Worm (Caenorhabditis elegans): ENCODE measurements around the gene F11A5.15.

The F11A5.15 gene

DNA sequence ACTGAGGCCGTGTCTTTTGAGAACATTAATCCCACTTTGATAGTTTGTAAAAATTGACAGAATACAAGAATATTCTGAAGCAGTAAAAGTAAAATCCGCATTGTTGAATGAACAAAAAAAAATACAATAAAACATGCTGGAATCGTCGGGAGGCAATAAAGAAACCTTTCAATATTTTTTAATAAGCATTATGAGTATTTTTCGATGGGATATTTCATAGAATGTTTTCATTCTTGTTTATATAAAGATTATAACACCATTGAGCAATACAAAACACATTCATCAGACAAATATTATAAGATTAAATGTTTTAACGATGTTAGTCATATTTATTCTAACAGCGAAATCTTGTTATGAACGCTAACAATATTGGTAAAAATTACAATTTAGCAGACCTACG lies 35.3 kb upstream of the F11A5.15 start, which contains the start of gene gcy-20:
TSS of gene gcy-20 (minus strand) at position 101 of the 400 bp plus-strand sequence.
- TF ChIP-seq R02D3.7 (tag; optimal IDR thresholded peaks at IDR 0.05), result no peak
- no peak for TF ChIP-seq unc-39 (tag; optimal IDR thresholded peaks at IDR 0.05)
- TF ChIP-seq ceh-9 (tag; optimal IDR thresholded peaks at IDR 0.05), result no peak
- no peak for TF ChIP-seq ama-1 (optimal IDR thresholded peaks at IDR 0.05)
- TF ChIP-seq fkh-2 (tag; optimal IDR thresholded peaks at IDR 0.05), result no peak
- no peak for TF ChIP-seq ztf-4 (tag; optimal IDR thresholded peaks at IDR 0.05)
- no peak for TF ChIP-seq elt-2 (tag; optimal IDR thresholded peaks at IDR 0.05)
- no peak for TF ChIP-seq pha-4 (tag; optimal IDR thresholded peaks at IDR 0.05)
- TF ChIP-seq ceh-28 (tag; optimal IDR thresholded peaks at IDR 0.05), result no peak
- no peak for TF ChIP-seq hmg-11 (tag; optimal IDR thresholded peaks at IDR 0.05)
- no peak for TF ChIP-seq egl-5 (tag; optimal IDR thresholded peaks at IDR 0.05)
- TF ChIP-seq ceh-16 (tag; optimal IDR thresholded peaks at IDR 0.05), result no peak
- TF ChIP-seq mdl-1 (tag; optimal IDR thresholded peaks at IDR 0.05), result no peak
- TF ChIP-seq sea-2 (GFP tag; optimal IDR thresholded peaks at IDR 0.05), result no peak

DNA sequence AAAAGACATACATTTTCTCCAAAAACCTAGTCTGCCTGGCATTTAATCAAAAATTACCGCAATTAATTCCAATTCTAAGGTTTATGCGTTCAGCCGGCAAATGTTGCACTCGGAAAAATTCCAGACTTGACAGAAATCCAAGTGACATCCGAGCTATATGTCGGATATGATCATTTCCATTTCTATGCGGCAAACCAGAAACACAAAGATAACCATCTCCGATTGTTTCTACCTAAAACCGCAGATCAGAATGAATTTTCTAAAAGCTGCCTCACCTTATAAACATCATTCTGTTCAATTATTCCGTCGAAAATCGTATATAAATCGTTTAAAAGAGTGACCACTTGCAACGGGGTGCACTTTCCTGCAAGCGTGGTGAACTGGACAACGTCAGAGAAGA lies 30.7 kb upstream of the F11A5.15 start:
- no peak for TF ChIP-seq nhr-237 (tag; optimal IDR thresholded peaks at IDR 0.05)
- no peak for TF ChIP-seq jun-1 (tag; optimal IDR thresholded peaks at IDR 0.05)
- TF ChIP-seq ceh-28 (tag; optimal IDR thresholded peaks at IDR 0.05), result no peak
- TF ChIP-seq unc-62 (GFP tag; optimal IDR thresholded peaks at IDR 0.05), result no peak
- TF ChIP-seq ama-1 (optimal IDR thresholded peaks at IDR 0.05), result no peak
- no peak for TF ChIP-seq eor-1 (tag; optimal IDR thresholded peaks at IDR 0.05)
- no peak for TF ChIP-seq ceh-16 (tag; optimal IDR thresholded peaks at IDR 0.05)
- TF ChIP-seq elt-1 (tag; optimal IDR thresholded peaks at IDR 0.05), result no peak
- TF ChIP-seq nhr-12 (tag; optimal IDR thresholded peaks at IDR 0.05), result no peak
- no peak for TF ChIP-seq elt-3 (tag; optimal IDR thresholded peaks at IDR 0.05)
- TF ChIP-seq snpc-4 (tag; optimal IDR thresholded peaks at IDR 0.05), result no peak
- TF ChIP-seq nhr-11 (tag; optimal IDR thresholded peaks at IDR 0.05), result no peak
- TF ChIP-seq egl-5 (tag; optimal IDR thresholded peaks at IDR 0.05), result no peak
- TF ChIP-seq hmg-11 (tag; optimal IDR thresholded peaks at IDR 0.05), result no peak
- no peak for TF ChIP-seq ceh-9 (tag; optimal IDR thresholded peaks at IDR 0.05)
- no peak for TF ChIP-seq zag-1 (tag; optimal IDR thresholded peaks at IDR 0.05)
- TF ChIP-seq ceh-82 (tag; optimal IDR thresholded peaks at IDR 0.05), result no peak
- no peak for TF ChIP-seq pqm-1 (tag; optimal IDR thresholded peaks at IDR 0.05)

ce11 chrV:16246579-16246978 lies 28.2 kb upstream of the F11A5.15 start, which contains the start of gene srh-95:
Gene srh-95 (plus strand): TSS chrV:16246879.
- TF ChIP-seq egl-5 (tag; optimal IDR thresholded peaks at IDR 0.05), result no peak

DNA sequence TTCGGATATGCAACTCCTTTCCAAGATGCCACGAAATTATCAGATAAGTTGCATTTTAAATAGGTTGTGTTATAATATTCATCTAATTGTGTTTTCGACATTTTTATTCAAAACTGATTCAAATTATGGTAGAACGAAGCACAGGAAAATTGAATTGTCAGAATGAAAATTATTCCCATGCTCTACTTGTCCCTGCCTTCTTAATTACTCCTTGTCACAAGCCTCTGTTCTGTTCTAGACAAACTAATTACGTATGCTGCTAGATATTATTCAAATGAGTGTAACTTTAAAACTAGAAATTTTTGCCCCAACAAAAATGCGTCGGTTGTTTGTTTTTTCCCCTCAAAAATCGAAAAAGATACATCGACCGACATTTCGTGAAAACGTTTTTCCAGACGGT lies 25.7 kb upstream of the F11A5.15 start, which contains the start of gene srh-104:
TSS of gene srh-104 (minus strand) at position 101 of the 400 bp plus-strand sequence.
- TF ChIP-seq ama-1 (optimal IDR thresholded peaks at IDR 0.05) (no peak), zag-1 (tag; optimal IDR thresholded peaks at IDR 0.05) (no peak), nhr-43 (tag; optimal IDR thresholded peaks at IDR 0.05; ENCODE audit: poor library complexity, severe bottlenecking) (no peak), egl-27 (tag; optimal IDR thresholded peaks at IDR 0.05) (no peak), ztf-11 (tag; optimal IDR thresholded peaks at IDR 0.05) (no peak), lin-15B (tag; optimal IDR thresholded peaks at IDR 0.05) (no peak), fkh-10 (GFP tag; optimal IDR thresholded peaks at IDR 0.05) (no peak), nhr-77 (tag; optimal IDR thresholded peaks at IDR 0.05) (no peak), nhr-28 (tag; optimal IDR thresholded peaks at IDR 0.05) (no peak), lin-39 (tag; optimal IDR thresholded peaks at IDR 0.05) (no peak), nhr-67 (tag; optimal IDR thresholded peaks at IDR 0.05) (no peak), egl-5 (tag; optimal IDR thresholded peaks at IDR 0.05) (no peak)

ce11 chrV:16237223-16237622 lies 18.8 kb upstream of the F11A5.15 start, which contains the start of gene F21H7.5:
Gene F21H7.5 (plus strand): TSS chrV:16237523.
- TF ChIP-seq elt-3 (tag; optimal IDR thresholded peaks at IDR 0.05) (no peak), aly-2 (tag; optimal IDR thresholded peaks at IDR 0.05) (no peak), daf-12 (tag; optimal IDR thresholded peaks at IDR 0.05) (no peak), sea-2 (GFP tag; optimal IDR thresholded peaks at IDR 0.05) (no peak), ceh-16 (tag; optimal IDR thresholded peaks at IDR 0.05) (no peak), zag-1 (tag; optimal IDR thresholded peaks at IDR 0.05) (no peak), lin-15B (tag; optimal IDR thresholded peaks at IDR 0.05) (no peak)

Measured in whole organism, L3 larva.